Worm (Caenorhabditis elegans): ENCODE results near the gene R12B2.13.
A peak's percentile ranks its signal among the peaks of the same experiment; 100 is the strongest.

DNA sequence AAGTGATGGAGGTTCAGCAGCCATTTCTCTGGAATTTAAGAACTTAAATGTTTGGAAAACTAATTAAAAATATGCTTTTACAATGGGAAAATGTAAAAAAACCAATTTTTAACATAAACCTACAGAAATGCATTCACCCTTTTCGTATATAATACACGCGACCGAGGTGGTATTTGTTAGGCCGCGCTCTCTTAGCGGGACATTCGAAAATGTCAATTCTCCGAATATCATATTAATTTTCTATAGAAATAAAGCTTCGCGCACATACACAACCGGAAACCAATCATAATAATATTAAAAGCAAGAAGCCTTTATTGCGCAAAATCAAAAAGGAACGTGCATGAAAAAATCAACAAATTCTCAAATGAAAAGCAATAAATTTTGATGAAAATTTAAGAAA lies 20.0 kb upstream of the R12B2.13 start, which contains the start of gene ddx-23:
- TF ChIP-seq ama-1 (optimal IDR thresholded peaks at IDR 0.05) (no peak), ceh-24 (tag; optimal IDR thresholded peaks at IDR 0.05) (no peak), hlh-6 (tag; optimal IDR thresholded peaks at IDR 0.05) (no peak), pha-4 (tag; optimal IDR thresholded peaks at IDR 0.05) (no peak), fkh-10 (GFP tag; optimal IDR thresholded peaks at IDR 0.05) (no peak), unc-86 (tag; optimal IDR thresholded peaks at IDR 0.05) (no peak), tbx-2 (tag; optimal IDR thresholded peaks at IDR 0.05) (peak; percentile 14), nfya-1 (tag; optimal IDR thresholded peaks at IDR 0.05) (no peak), lin-11 (tag; optimal IDR thresholded peaks at IDR 0.05) (no peak)

All from whole organism, late embryonic.